Fruit fly (Drosophila melanogaster) whole organism, embryonic: ENCODE measurements around the gene COX7AL2.

Experiments used
- ATbp ChIP-seq: fragments of 200-800 bp; sonication (Bioruptor generic); optimal IDR thresholded peaks from 2 replicates; lab custom pipeline; 2017; ENCODE audit warnings: missing biosample characterization, mild to moderate bottlenecking, missing genetic modification characterization, missing genetic modification reagents
- Bteb2 ChIP-seq: fragments of 200-800 bp; sonication (Bioruptor generic); optimal IDR thresholded peaks from 2 replicates; lab custom pipeline; 2016; ENCODE audit warnings: missing biosample characterization, missing genetic modification characterization
- CG10366 ChIP-seq: fragments of 200-800 bp; sonication (Bioruptor generic); IDR thresholded peaks from 2 replicates; pipeline ENCODE4 v1.3.6; 2022; ENCODE audit warnings: missing biosample characterization, missing genetic modification characterization
- CG10959 ChIP-seq: fragments of 200-800 bp; sonication (Bioruptor generic); IDR thresholded peaks from 2 replicates; pipeline ENCODE4 v1.3.6; 2022; ENCODE audit warnings: missing biosample characterization, missing genetic modification characterization
- CG12391 ChIP-seq: fragments of 200-800 bp; sonication (Bioruptor generic); optimal IDR thresholded peaks from 3 replicates; lab custom pipeline; 2018; ENCODE audit warnings: missing biosample characterization, mild to moderate bottlenecking, missing genetic modification characterization, moderate library complexity
- CG13287 ChIP-seq: fragments of 200-800 bp; sonication (Bioruptor generic); IDR thresholded peaks from 2 replicates; pipeline ENCODE4 v1.3.6; 2022; ENCODE audit warnings: missing biosample characterization, missing genetic modification characterization; ENCODE audit not compliant: partially characterized antibody
- CG13624 ChIP-seq: fragments of 200-800 bp; sonication (Bioruptor generic); optimal IDR thresholded peaks from 2 replicates; lab custom pipeline; 2016; ENCODE audit warnings: missing biosample characterization, missing genetic modification characterization
- CG14667 ChIP-seq: fragments of 200-800 bp; sonication (Bioruptor generic); IDR thresholded peaks from 2 replicates; pipeline ENCODE4 v1.3.6; 2022; ENCODE audit warnings: missing biosample characterization, missing genetic modification characterization
- CG1602 ChIP-seq: fragments of 200-800 bp; sonication (Bioruptor generic); optimal IDR thresholded peaks from 3 replicates; lab custom pipeline; 2016; ENCODE audit warnings: missing biosample characterization, missing genetic modification characterization
- CG17568 ChIP-seq: fragments of 200-800 bp; sonication (Bioruptor generic); optimal IDR thresholded peaks from 2 replicates; lab custom pipeline; 2018; ENCODE audit warnings: missing biosample characterization, mild to moderate bottlenecking, missing genetic modification characterization, moderate library complexity
- CG17829 ChIP-seq: fragments of 200-800 bp; optimal IDR thresholded peaks from 2 replicates; lab custom pipeline; 2019; ENCODE audit warnings: missing biosample characterization, mild to moderate bottlenecking, missing genetic modification characterization, moderate library complexity
- CG18476 ChIP-seq: fragments of 200-800 bp; sonication (Bioruptor generic); optimal IDR thresholded peaks from 2 replicates; lab custom pipeline; 2016; ENCODE audit warnings: missing biosample characterization, mild to moderate bottlenecking, missing genetic modification characterization
- CG34422 ChIP-seq: fragments of 200-800 bp; sonication (Bioruptor generic); IDR thresholded peaks from 3 replicates; pipeline ENCODE4 v1.3.6; 2022; ENCODE audit warnings: missing biosample characterization, missing genetic modification characterization
- CG3995 ChIP-seq: fragments of 200-800 bp; sonication (Bioruptor generic); optimal IDR thresholded peaks from 3 replicates; lab custom pipeline; 2016; ENCODE audit warnings: missing biosample characterization, missing genetic modification characterization
- CG43689 ChIP-seq: fragments of 200-800 bp; sonication (Bioruptor generic); IDR thresholded peaks from 2 replicates; pipeline ENCODE4 v1.3.6; 2022; ENCODE audit warnings: missing biosample characterization, missing genetic modification characterization
- CG4404 ChIP-seq: fragments of 200-800 bp; sonication (Bioruptor generic); IDR thresholded peaks from 2 replicates; pipeline ENCODE4 v1.3.6; 2022; ENCODE audit warnings: missing biosample characterization, missing genetic modification characterization
- CG6175 ChIP-seq: fragments of 200-800 bp; sonication (Bioruptor generic); IDR thresholded peaks from 3 replicates; pipeline ENCODE4 v1.3.6; 2022; ENCODE audit warnings: missing biosample characterization, missing genetic modification characterization
- CG7357 ChIP-seq: fragments of 200-800 bp; sonication (Bioruptor generic); IDR thresholded peaks from 3 replicates; pipeline ENCODE4 v1.3.6; 2022; ENCODE audit warnings: missing biosample characterization, missing genetic modification characterization
- CG7556 ChIP-seq: fragments of 200-800 bp; sonication (Bioruptor generic); optimal IDR thresholded peaks from 2 replicates; lab custom pipeline; 2017; ENCODE audit warnings: missing biosample characterization, mild to moderate bottlenecking, missing genetic modification characterization
- CG8478 ChIP-seq: fragments of >200 bp; optimal IDR thresholded peaks from 2 replicates; lab custom pipeline; 2018
- CG9215 ChIP-seq: fragments of 200-800 bp; sonication (Bioruptor generic); IDR thresholded peaks from 2 replicates; pipeline ENCODE4 v1.3.6; 2022; ENCODE audit warnings: missing biosample characterization, missing genetic modification characterization
- Camta ChIP-seq: fragments of 200-800 bp; sonication (Bioruptor generic); optimal IDR thresholded peaks from 2 replicates; lab custom pipeline; 2016; ENCODE audit warnings: missing biosample characterization, missing genetic modification characterization
- D ChIP-seq, 2 experiments: fragments of 200-800 bp in 1 of 2; fragments of >200 bp in 1 of 2; sonication (Bioruptor generic) in 1 of 2; optimal IDR thresholded peaks; 2 replicates in 1 of 2; 3 replicates in 1 of 2; lab custom pipeline; 2017; ENCODE audit warnings: mild to moderate bottlenecking in 1 of 2, missing biosample characterization in 1 of 2, missing genetic modification characterization in 1 of 2, missing genetic modification reagents in 1 of 2
- D19B ChIP-seq: fragments of 200-800 bp; sonication (Bioruptor generic); optimal IDR thresholded peaks from 2 replicates; lab custom pipeline; 2017; ENCODE audit warnings: missing biosample characterization, mild to moderate bottlenecking, missing genetic modification characterization
- Dll ChIP-seq: fragments of 200-800 bp; sonication (Bioruptor generic); IDR thresholded peaks from 4 replicates; pipeline ENCODE4 v1.3.6; 2022; ENCODE audit warnings: missing biosample characterization, missing genetic modification characterization; ENCODE audit not compliant: partially characterized antibody
- Doc2 ChIP-seq: fragments of 200-800 bp; sonication (Bioruptor generic); IDR thresholded peaks from 2 replicates; pipeline ENCODE4 v1.3.6; 2022; ENCODE audit warnings: missing biosample characterization, missing genetic modification characterization
- Doc3 ChIP-seq: fragments of 200-800 bp; sonication (Bioruptor generic); IDR thresholded peaks from 3 replicates; pipeline ENCODE4 v1.3.6; 2022; ENCODE audit warnings: missing biosample characterization, missing genetic modification characterization; ENCODE audit not compliant: partially characterized antibody
- Elba2 ChIP-seq: fragments of 200-800 bp; sonication (Bioruptor generic); optimal IDR thresholded peaks from 3 replicates; lab custom pipeline; 2016; ENCODE audit warnings: missing biosample characterization, missing genetic modification characterization
- Fer2 ChIP-seq: fragments of 200-800 bp; sonication (Bioruptor generic); optimal IDR thresholded peaks from 2 replicates; lab custom pipeline; 2018; ENCODE audit warnings: missing biosample characterization, mild to moderate bottlenecking, missing genetic modification characterization, moderate library complexity
- HLH54F ChIP-seq: fragments of 200-800 bp; sonication (Bioruptor generic); optimal IDR thresholded peaks from 3 replicates; lab custom pipeline; 2016; ENCODE audit warnings: missing biosample characterization, missing genetic modification characterization
- MESR4 ChIP-seq: fragments of 200-800 bp; sonication (Bioruptor generic); optimal IDR thresholded peaks from 2 replicates; lab custom pipeline; 2018; ENCODE audit warnings: missing biosample characterization, mild to moderate bottlenecking, missing genetic modification characterization, moderate library complexity
- Max ChIP-seq: fragments of 200-800 bp; sonication (Bioruptor generic); optimal IDR thresholded peaks from 2 replicates; lab custom pipeline; 2016; ENCODE audit warnings: missing biosample characterization, mild to moderate bottlenecking, missing genetic modification characterization
- Poxn ChIP-seq: fragments of 200-800 bp; sonication (Bioruptor generic); IDR thresholded peaks from 2 replicates; pipeline ENCODE4 v1.3.6; 2022; ENCODE audit warnings: missing biosample characterization, missing genetic modification characterization
- Ravus ChIP-seq: fragments of 200-800 bp; sonication (Bioruptor generic); IDR thresholded peaks from 2 replicates; pipeline ENCODE4 v1.3.6; 2022; ENCODE audit warnings: missing biosample characterization, missing genetic modification characterization
- Rx ChIP-seq: fragments of 200-800 bp; sonication (Bioruptor generic); IDR thresholded peaks from 2 replicates; pipeline ENCODE4 v1.3.6; 2022; ENCODE audit warnings: missing biosample characterization, missing genetic modification characterization
- Six4 ChIP-seq: fragments of 200-800 bp; sonication (Bioruptor generic); optimal IDR thresholded peaks from 2 replicates; lab custom pipeline; 2016; ENCODE audit warnings: missing biosample characterization, missing genetic modification characterization
- Sox102F ChIP-seq: fragments of 200-800 bp; sonication (Bioruptor generic); optimal IDR thresholded peaks from 2 replicates; lab custom pipeline; 2018; ENCODE audit warnings: missing biosample characterization, mild to moderate bottlenecking, missing genetic modification characterization, moderate library complexity
- TFAM ChIP-seq: fragments of 200-800 bp; sonication (Bioruptor generic); optimal IDR thresholded peaks from 2 replicates; lab custom pipeline; 2017; ENCODE audit warnings: missing biosample characterization, missing genetic modification characterization, inconsistent platforms
- Tbp ChIP-seq: fragments of >200 bp; optimal IDR thresholded peaks from 2 replicates; lab custom pipeline; 2018; ENCODE audit warnings: missing biosample characterization, missing genetic modification characterization
- dmrt99B ChIP-seq: fragments of 200-800 bp; sonication (Bioruptor generic); optimal IDR thresholded peaks from 2 replicates; lab custom pipeline; 2018; ENCODE audit warnings: missing biosample characterization, mild to moderate bottlenecking, missing genetic modification characterization, moderate library complexity
- fd102C ChIP-seq: fragments of 200-800 bp; sonication (Bioruptor generic); optimal IDR thresholded peaks from 2 replicates; lab custom pipeline; 2018; ENCODE audit warnings: missing biosample characterization, mild to moderate bottlenecking, missing genetic modification characterization, moderate library complexity
- fru ChIP-seq: fragments of >200 bp; optimal IDR thresholded peaks from 2 replicates; lab custom pipeline; 2017
- inv ChIP-seq: fragments of 200-800 bp; sonication (Bioruptor generic); IDR thresholded peaks from 2 replicates; pipeline ENCODE4 v1.3.6; 2022; ENCODE audit warnings: missing biosample characterization, missing genetic modification characterization; ENCODE audit not compliant: partially characterized antibody
- jumu ChIP-seq: fragments of 200-800 bp; sonication (Bioruptor generic); optimal IDR thresholded peaks from 3 replicates; lab custom pipeline; 2016; ENCODE audit warnings: missing biosample characterization, missing genetic modification characterization
- ken ChIP-seq: fragments of 200-800 bp; sonication (Bioruptor generic); IDR thresholded peaks from 3 replicates; pipeline ENCODE4 v1.3.6; 2022; ENCODE audit warnings: missing biosample characterization, missing genetic modification characterization
- nau ChIP-seq: fragments of 200-800 bp; sonication (Bioruptor generic); optimal IDR thresholded peaks from 3 replicates; lab custom pipeline; 2017; ENCODE audit warnings: missing biosample characterization, mild to moderate bottlenecking, missing genetic modification characterization, missing genetic modification reagents
- oc ChIP-seq: fragments of 200-800 bp; sonication (Bioruptor generic); optimal IDR thresholded peaks from 2 replicates; lab custom pipeline; 2018; ENCODE audit warnings: missing biosample characterization, mild to moderate bottlenecking, missing genetic modification characterization, moderate library complexity
- prd ChIP-seq, 3 experiments: fragments of >200 bp in 2 of 3; fragments of 200-800 bp in 1 of 3; sonication (Bioruptor generic) in 1 of 3; optimal IDR thresholded peaks in 2 of 3; IDR thresholded peaks in 1 of 3; 2 replicates in 2 of 3; 3 replicates in 1 of 3; pipeline versions ENCODE4 v1.3.6 to Lab custom; 2017 to 2022; ENCODE audit warnings: missing biosample characterization in 1 of 3, missing genetic modification characterization in 1 of 3
- pum ChIP-seq: fragments of 200-800 bp; sonication (Bioruptor generic); optimal IDR thresholded peaks from 2 replicates; lab custom pipeline; 2016; ENCODE audit warnings: missing biosample characterization, missing genetic modification characterization
- tap ChIP-seq: fragments of 200-800 bp; optimal IDR thresholded peaks from 3 replicates; lab custom pipeline; 2019; ENCODE audit warnings: missing biosample characterization, mild to moderate bottlenecking, missing genetic modification characterization, moderate library complexity
- trh ChIP-seq: fragments of 200-800 bp; sonication (Bioruptor generic); optimal IDR thresholded peaks from 2 replicates; lab custom pipeline; 2016; ENCODE audit warnings: missing biosample characterization, missing genetic modification characterization
- z ChIP-seq: fragments of 200-800 bp; sonication (Bioruptor generic); IDR thresholded peaks from 3 replicates; pipeline ENCODE4 v1.3.6; 2022; ENCODE audit warnings: missing biosample characterization, missing genetic modification characterization

Gene COX7AL2

dm6 chr2L:2214004-2214403, 16.3 kb upstream of the COX7AL2 start, which contains the start of the genes Uch and CG34174 (continued):
- no peak for TF ChIP-seq D19B
- TF ChIP-seq Sox102F (GFP tag; lab: Kevin White, UChicago), result no peak
- TF ChIP-seq jumu (GFP tag; lab: Kevin White, UChicago), result no peak
- no peak for TF ChIP-seq Tbp (GFP tag; lab: Kevin White, UChicago)
- TF ChIP-seq Camta, result no peak
- TF ChIP-seq CG6175 (GFP tag; lab: Robert Waterston, UW), result no peak
- no peak for TF ChIP-seq Six4
- TF ChIP-seq trh (GFP tag; lab: Kevin White, UChicago), result no peak
- no peak for TF ChIP-seq CG17568
- TF ChIP-seq prd (optimal IDR thresholded peaks at IDR 0.05; lab: Kevin White, UChicago), result no peak
- TF ChIP-seq prd (GFP tag; IDR thresholded peaks at IDR 0.05; lab: Robert Waterston, UW), result no peak
- TF ChIP-seq CG9215 (GFP tag; lab: Robert Waterston, UW), result no peak
- TF ChIP-seq CG7357 (GFP tag; lab: Robert Waterston, UW), result no peak
- TF ChIP-seq fru (lab: Kevin White, UChicago), result no peak
- TF ChIP-seq CG3995 (GFP tag; lab: Kevin White, UChicago), result no peak
- no peak for TF ChIP-seq Doc2 (GFP tag; lab: Robert Waterston, UW)
- no peak for TF ChIP-seq CG12391 (tag; lab: Kevin White, UChicago)
- peak; percentile 46; the same call in 1 of the 2 replicates for TF ChIP-seq inv (GFP tag; lab: Robert Waterston, UW)
- no peak for TF ChIP-seq CG18476
- TF ChIP-seq CG10366 (GFP tag; lab: Robert Waterston, UW), result no peak
- TF ChIP-seq HLH54F (GFP tag; lab: Kevin White, UChicago), result no peak
- TF ChIP-seq Poxn (GFP tag; lab: Robert Waterston, UW), result no peak
- TF ChIP-seq Doc3 (GFP tag; lab: Robert Waterston, UW), result peak; percentile 72
- TF ChIP-seq CG14667 (GFP tag; lab: Robert Waterston, UW), result no peak
- no peak for TF ChIP-seq ATbp
- TF ChIP-seq pum (GFP tag; lab: Kevin White, UChicago), result no peak
- TF ChIP-seq tap (tag; lab: Kevin White, UChicago), result no peak
- peak; percentile 20 for TF ChIP-seq Max (GFP tag; lab: Kevin White, UChicago)
- TF ChIP-seq CG10959 (GFP tag; lab: Robert Waterston, UW), result no peak
- TF ChIP-seq ken (GFP tag; lab: Robert Waterston, UW), result no peak
- no peak for TF ChIP-seq Fer2 (tag; lab: Kevin White, UChicago)
- TF ChIP-seq CG43689, result no peak
- peak; percentile 19 for TF ChIP-seq CG17829 (tag; lab: Kevin White, UChicago)
- no peak for TF ChIP-seq CG8478
- no peak for TF ChIP-seq nau (GFP tag; lab: Kevin White, UChicago)
- TF ChIP-seq Elba2 (GFP tag; lab: Kevin White, UChicago), result no peak
- TF ChIP-seq z, result no peak
- peak; percentile 45 for TF ChIP-seq CG13624
- peak; percentile 87 for TF ChIP-seq CG13287 (GFP tag; lab: Robert Waterston, UW)
- TF ChIP-seq CG1602 (GFP tag; lab: Kevin White, UChicago), result no peak
- no peak for TF ChIP-seq D (optimal IDR thresholded peaks at IDR 0.05; lab: Kevin White, UChicago)
- TF ChIP-seq D (GFP tag; optimal IDR thresholded peaks at IDR 0.05; lab: Kevin White, UChicago), result no peak
- TF ChIP-seq Dll, result peak; percentile 82
- TF ChIP-seq Rx (GFP tag; lab: Robert Waterston, UW), result no peak
- TF ChIP-seq Ravus (GFP tag; lab: Robert Waterston, UW), result no peak
- TF ChIP-seq CG7556 (GFP tag; lab: Kevin White, UChicago), result no peak
- no peak for TF ChIP-seq TFAM
- no peak for TF ChIP-seq MESR4
- TF ChIP-seq CG34422 (GFP tag; lab: Robert Waterston, UW), result peak; percentile 55; the same call in 1 of the 3 replicates
- TF ChIP-seq dmrt99B (tag; lab: Kevin White, UChicago), result no peak
- no peak for TF ChIP-seq CG4404 (GFP tag; lab: Robert Waterston, UW)
- no peak for TF ChIP-seq oc (tag; lab: Kevin White, UChicago)
- TF ChIP-seq Bteb2 (GFP tag; lab: Kevin White, UChicago), result peak; percentile 3
- TF ChIP-seq fd102C (GFP tag; lab: Kevin White, UChicago), result no peak
